Fruit fly (Drosophila melanogaster): ENCODE measurements around the gene Cad87A.

Cad87A gene

dm6 chr3R:11847379-11847778 lies 101.5 kb downstream of the Cad87A start (continued):
- TF ChIP-seq dysf (GFP tag; IDR thresholded peaks at IDR 0.05): 0 out of 3 replicates have a peak, but pooled peaks have one; percentile 17
- 0 out of 2 replicates have a peak, but pooled peaks have one; percentile 17 for TF ChIP-seq Drgx (GFP tag; IDR thresholded peaks at IDR 0.05)
- no peak for TF ChIP-seq ap (GFP tag; IDR thresholded peaks at IDR 0.05)
- TF ChIP-seq Hr51 (GFP tag; optimal IDR thresholded peaks at IDR 0.05): peak in 1 of 2 experiments; percentile 21
- no peak for TF ChIP-seq CG33213 (GFP tag; optimal IDR thresholded peaks at IDR 0.05)
- peak; percentile 1 for TF ChIP-seq CG10979 (tag; optimal IDR thresholded peaks at IDR 0.05)
- TF ChIP-seq Eip74EF (GFP tag; optimal IDR thresholded peaks at IDR 0.05): no peak
- TF ChIP-seq ab (GFP tag; optimal IDR thresholded peaks at IDR 0.05): no peak
- TF ChIP-seq hkb (optimal IDR thresholded peaks at IDR 0.05): no peak
- TF ChIP-seq hkb (GFP tag; IDR thresholded peaks at IDR 0.05): 0 out of 2 replicates have a peak, but pooled peaks have one; percentile 21
- no peak for TF ChIP-seq CG8765 (GFP tag; IDR thresholded peaks at IDR 0.05)
- no peak for TF ChIP-seq Kr (GFP tag; optimal IDR thresholded peaks at IDR 0.05)
- TF ChIP-seq CG5245 (GFP tag; optimal IDR thresholded peaks at IDR 0.05): no peak
- TF ChIP-seq Hmr (GFP tag; optimal IDR thresholded peaks at IDR 0.05): no peak
- TF ChIP-seq kni (GFP tag; optimal IDR thresholded peaks at IDR 0.05): no peak
- TF ChIP-seq CG17802 (tag; optimal IDR thresholded peaks at IDR 0.05): no peak
- no peak for TF ChIP-seq NFAT (GFP tag; IDR thresholded peaks at IDR 0.05)
- TF ChIP-seq Sox102F (GFP tag; optimal IDR thresholded peaks at IDR 0.05): peak; percentile 43
- no peak for TF ChIP-seq Side (GFP tag; optimal IDR thresholded peaks at IDR 0.05)
- TF ChIP-seq Blimp-1 (GFP tag; optimal IDR thresholded peaks at IDR 0.05): peak; percentile 26
- TF ChIP-seq Xrp1 (GFP tag; IDR thresholded peaks at IDR 0.05): 0 out of 2 replicates have a peak, but pooled peaks have one; percentile 11
- TF ChIP-seq ci (GFP tag; IDR thresholded peaks at IDR 0.05): peak; percentile 46; the same call in 2 of the 3 replicates
- peak; percentile 16; the same call in 1 of the 2 replicates for TF ChIP-seq CG14667 (GFP tag; IDR thresholded peaks at IDR 0.05)
- TF ChIP-seq CG11504 (tag; optimal IDR thresholded peaks at IDR 0.05): peak; percentile 25
- no peak for TF ChIP-seq eyg (GFP tag; optimal IDR thresholded peaks at IDR 0.05)
- peak; percentile 2 for TF ChIP-seq CG7839 (tag; optimal IDR thresholded peaks at IDR 0.05)
- no peak for TF ChIP-seq Jarid2 (GFP tag; optimal IDR thresholded peaks at IDR 0.05)
- TF ChIP-seq mam (GFP tag; optimal IDR thresholded peaks at IDR 0.05): no peak
- peak; percentile 36 for TF ChIP-seq dmrt99B (tag; optimal IDR thresholded peaks at IDR 0.05)
- no peak for TF ChIP-seq cato (GFP tag; optimal IDR thresholded peaks at IDR 0.05; ENCODE audit: borderline replicate concordance)
- no peak for TF ChIP-seq BtbVII (GFP tag; optimal IDR thresholded peaks at IDR 0.05)
- TF ChIP-seq CG10366 (GFP tag; IDR thresholded peaks at IDR 0.05): peak; percentile 7; the same call in 1 of the 2 replicates

Measured in whole organism, embryonic.